Fruit fly (Drosophila melanogaster) whole organism, embryonic: Measurements from ENCODE around the gene CG15343.

Experiments used
- H2.0 ChIP-seq: fragments of 200-800 bp; sonication (Bioruptor generic); IDR thresholded peaks from 2 replicates; pipeline ENCODE4 v1.3.6; 2022; ENCODE audit warnings: missing biosample characterization, missing genetic modification characterization
- Mes4 ChIP-seq: fragments of 200-800 bp; sonication (Bioruptor generic); optimal IDR thresholded peaks from 2 replicates; lab custom pipeline; 2016; ENCODE audit warnings: missing biosample characterization, missing genetic modification characterization
- usp ChIP-seq: fragments of >200 bp; optimal IDR thresholded peaks from 2 replicates; lab custom pipeline; 2017; ENCODE audit warnings: missing biosample characterization, missing genetic modification characterization

dm6 chrX:8263236-8263635 lies 10.4 kb downstream of the CG15343 start:
- TF ChIP-seq usp (GFP tag; lab: Kevin White, UChicago) (no peak), Mes4 (GFP tag; lab: Kevin White, UChicago) (no peak), H2.0 (GFP tag; lab: Robert Waterston, UW) (no peak)
